Worm (Caenorhabditis elegans) whole organism, L4 larva: ENCODE results near the gene T28C6.7.

Source experiments
- R02D3.7 ChIP-seq: fragments of 150-350 bp; sonication (generic microtip); optimal IDR thresholded peaks from 3 replicates; lab custom pipeline; 2014; ENCODE audit warnings: missing biosample characterization, missing genetic modification characterization
- ZK546.5 ChIP-seq, 2 experiments: sonication (generic microtip); optimal IDR thresholded peaks; 2 replicates each; lab custom pipeline; 2017; ENCODE audit warnings: missing biosample characterization in 2 of 2, missing genetic modification characterization in 2 of 2
- aly-2 ChIP-seq: sonication (generic microtip); optimal IDR thresholded peaks from 2 replicates; lab custom pipeline; 2018; ENCODE audit warnings: missing biosample characterization, missing genetic modification characterization
- ceh-82 ChIP-seq: sonication (generic microtip); optimal IDR thresholded peaks from 2 replicates; lab custom pipeline; 2017; ENCODE audit warnings: missing biosample characterization, missing genetic modification characterization
- egl-27 ChIP-seq: sonication (generic microtip); optimal IDR thresholded peaks from 3 replicates; lab custom pipeline; 2017; ENCODE audit warnings: missing biosample characterization, missing genetic modification reagents, missing genetic modification characterization
- lin-13 ChIP-seq: fragments of 150-350 bp; optimal IDR thresholded peaks from 2 replicates; lab custom pipeline; 2014; ENCODE audit warnings: missing biosample characterization, missing genetic modification reagents, missing genetic modification characterization
- lin-38 ChIP-seq: fragments of 200-800 bp; sonication (Bioruptor generic); IDR thresholded peaks from 2 replicates; pipeline ENCODE4 v1.3.6; 2022; ENCODE audit warnings: missing genetic modification reagents, missing genetic modification characterization, missing compliant biosample characterization
- nhr-11 ChIP-seq: fragments of 150-350 bp; optimal IDR thresholded peaks from 2 replicates; lab custom pipeline; 2014; ENCODE audit warnings: missing biosample characterization, missing genetic modification characterization
- nhr-77 ChIP-seq: fragments of 150-350 bp; optimal IDR thresholded peaks from 2 replicates; lab custom pipeline; 2014; ENCODE audit warnings: missing biosample characterization, missing genetic modification characterization
- skn-1 ChIP-seq: fragments of 150-350 bp; optimal IDR thresholded peaks from 2 replicates; lab custom pipeline; 2014; ENCODE audit warnings: missing biosample characterization, missing genetic modification characterization
- snpc-4 ChIP-seq: fragments of 150-350 bp; optimal IDR thresholded peaks from 2 replicates; lab custom pipeline; 2014; ENCODE audit warnings: missing biosample characterization, missing genetic modification characterization
- zag-1 ChIP-seq: fragments of 150-350 bp; optimal IDR thresholded peaks from 2 replicates; lab custom pipeline; 2014; ENCODE audit warnings: missing biosample characterization, missing genetic modification characterization

DNA sequence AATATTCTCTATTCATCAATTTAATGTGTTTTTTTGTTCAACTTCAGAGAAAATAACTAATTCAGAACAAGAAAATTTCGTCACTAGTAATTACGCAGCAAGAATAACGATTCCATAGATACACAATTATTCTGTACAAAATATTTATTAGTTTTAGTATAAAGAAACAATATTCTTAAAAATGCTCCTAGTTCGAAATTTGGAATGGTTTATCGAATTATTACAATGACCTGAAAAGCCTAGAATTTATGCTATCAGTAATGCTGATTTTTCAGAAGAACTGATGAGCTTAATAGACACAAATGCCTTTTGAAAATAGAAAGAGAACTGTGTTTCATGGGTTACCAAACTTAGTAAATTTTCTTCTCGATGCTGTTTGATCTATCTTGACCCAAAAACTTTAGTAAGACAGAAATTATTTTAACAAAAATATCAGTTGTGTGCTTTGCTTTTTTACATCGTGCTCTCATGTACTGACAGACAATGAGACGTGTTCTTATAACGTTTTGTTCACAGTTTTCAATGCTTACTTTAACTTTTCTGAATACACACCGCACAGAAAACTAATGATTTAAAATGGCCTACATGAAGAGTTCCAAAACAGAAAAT lies 1.5 kb upstream of the T28C6.7 start:
- TF ChIP-seq nhr-77 (tag; lab: Kevin White, UChicago) (no peak), skn-1 (tag; lab: Kevin White, UChicago) (no peak), ceh-82 (tag; lab: Kevin White, UChicago) (no peak), ZK546.5 (tag; optimal IDR thresholded peaks at IDR 0.05; lab: Kevin White, UChicago) (no peak), lin-38 (GFP tag; lab: Robert Waterston, UW) (no peak), aly-2 (tag; lab: Kevin White, UChicago) (no peak), nhr-11 (no peak), lin-13 (no peak), snpc-4 (tag; lab: Kevin White, UChicago) (no peak), egl-27 (tag; lab: Kevin White, UChicago) (no peak), R02D3.7 (tag; lab: Kevin White, UChicago) (no peak), zag-1 (tag; lab: Kevin White, UChicago) (no peak)
